Worm (Caenorhabditis elegans): ENCODE measurements around the gene H40L08.8.
A peak's percentile ranks its signal among the peaks of the same experiment; 100 is the strongest.

The H40L08.8 gene

ce11 chrX:15077597-15078261 is at the start of gene H40L08.8, which contains the start of the genes H40L08.2 and H40L08.7:
TSS of gene H40L08.8 (minus strand) at chrX:15077633.
TSS of gene H40L08.2 (minus strand) at chrX:15077744.
TSS of gene H40L08.7 (minus strand) at chrX:15077744.
- peak; percentile 81 for TF ChIP-seq sma-9 (GFP tag; optimal IDR thresholded peaks at IDR 0.05)
- no peak for TF ChIP-seq sma-9 (tag; optimal IDR thresholded peaks at IDR 0.05)
- TF ChIP-seq sma-3 (GFP tag; optimal IDR thresholded peaks at IDR 0.05), result peak; percentile 57
- TF ChIP-seq lsy-2 (tag; optimal IDR thresholded peaks at IDR 0.05), result peak in 1 of 2 experiments; percentile 4
- TF ChIP-seq unc-39 (tag; optimal IDR thresholded peaks at IDR 0.05), result no peak
- TF ChIP-seq nhr-23 (tag; optimal IDR thresholded peaks at IDR 0.05), result no peak
- TF ChIP-seq elt-1 (tag; optimal IDR thresholded peaks at IDR 0.05), result no peak
- peak; percentile 48 for TF ChIP-seq ceh-16 (tag; optimal IDR thresholded peaks at IDR 0.05)
- peak; percentile 90 for TF ChIP-seq ama-1 (optimal IDR thresholded peaks at IDR 0.05)
- TF ChIP-seq nhr-237 (tag; optimal IDR thresholded peaks at IDR 0.05), result no peak
- TF ChIP-seq gmeb-1 (tag; optimal IDR thresholded peaks at IDR 0.05), result peak; percentile 5
- peak; percentile 19 for TF ChIP-seq nhr-129 (tag; optimal IDR thresholded peaks at IDR 0.05)
- no peak for TF ChIP-seq nhr-11 (tag; optimal IDR thresholded peaks at IDR 0.05)
- TF ChIP-seq snpc-4 (tag; optimal IDR thresholded peaks at IDR 0.05), result no peak
- peak; percentile 1 for TF ChIP-seq F13H6.1 (tag; optimal IDR thresholded peaks at IDR 0.05)
- TF ChIP-seq nhr-21 (tag; optimal IDR thresholded peaks at IDR 0.05), result peak; percentile 54
- peak; percentile 79 for TF ChIP-seq nhr-25 (tag; optimal IDR thresholded peaks at IDR 0.05)
- peak; percentile 67 for TF ChIP-seq blmp-1 (tag; optimal IDR thresholded peaks at IDR 0.05; ENCODE audit: insufficient read depth)
- no peak for TF ChIP-seq unc-55 (GFP tag; optimal IDR thresholded peaks at IDR 0.05)
- TF ChIP-seq R02D3.7 (tag; optimal IDR thresholded peaks at IDR 0.05), result no peak
- TF ChIP-seq ztf-4 (tag; optimal IDR thresholded peaks at IDR 0.05), result no peak
- TF ChIP-seq peb-1 (tag; optimal IDR thresholded peaks at IDR 0.05), result no peak
- no peak for TF ChIP-seq ztf-11 (tag; optimal IDR thresholded peaks at IDR 0.05)
- no peak for TF ChIP-seq aly-2 (tag; optimal IDR thresholded peaks at IDR 0.05)
- no peak for TF ChIP-seq skn-1 (tag; optimal IDR thresholded peaks at IDR 0.05)
- TF ChIP-seq mbf-1 (tag; optimal IDR thresholded peaks at IDR 0.05), result no peak

ce11 chrX:15126736-15127135 is 49.3 kb upstream of the H40L08.8 start:
- TF ChIP-seq mab-5 (tag; optimal IDR thresholded peaks at IDR 0.05) (no peak), dmd-4 (tag; optimal IDR thresholded peaks at IDR 0.05) (no peak), nhr-25 (tag; optimal IDR thresholded peaks at IDR 0.05) (no peak), alr-1 (tag; optimal IDR thresholded peaks at IDR 0.05) (no peak), zag-1 (tag; optimal IDR thresholded peaks at IDR 0.05) (no peak), ama-1 (optimal IDR thresholded peaks at IDR 0.05) (no peak), R02D3.7 (tag; optimal IDR thresholded peaks at IDR 0.05) (no peak), unc-55 (GFP tag; optimal IDR thresholded peaks at IDR 0.05) (no peak), sem-4 (tag; optimal IDR thresholded peaks at IDR 0.05) (no peak), mdl-1 (tag; optimal IDR thresholded peaks at IDR 0.05) (no peak), egl-27 (tag; optimal IDR thresholded peaks at IDR 0.05) (no peak), nhr-129 (tag; optimal IDR thresholded peaks at IDR 0.05) (no peak), ZK546.5 (tag; optimal IDR thresholded peaks at IDR 0.05) (no peak), elt-1 (tag; optimal IDR thresholded peaks at IDR 0.05) (no peak)

- TF ChIP-seq nhr-11 (tag; optimal IDR thresholded peaks at IDR 0.05), result no peak
- TF ChIP-seq ztf-4 (tag; optimal IDR thresholded peaks at IDR 0.05), result no peak
- TF ChIP-seq sma-9 (GFP tag; optimal IDR thresholded peaks at IDR 0.05), result no peak
- TF ChIP-seq sma-9 (tag; optimal IDR thresholded peaks at IDR 0.05), result no peak
- TF ChIP-seq egl-27 (tag; optimal IDR thresholded peaks at IDR 0.05), result no peak
- no peak for TF ChIP-seq mbf-1 (tag; optimal IDR thresholded peaks at IDR 0.05)
- TF ChIP-seq skn-1 (tag; optimal IDR thresholded peaks at IDR 0.05), result no peak
- no peak for TF ChIP-seq mab-5 (tag; optimal IDR thresholded peaks at IDR 0.05)
- TF ChIP-seq elt-1 (tag; optimal IDR thresholded peaks at IDR 0.05), result no peak
- TF ChIP-seq nhr-237 (tag; optimal IDR thresholded peaks at IDR 0.05), result no peak
- no peak for TF ChIP-seq sma-3 (GFP tag; optimal IDR thresholded peaks at IDR 0.05)
- TF ChIP-seq R02D3.7 (tag; optimal IDR thresholded peaks at IDR 0.05), result no peak
- no peak for TF ChIP-seq elt-3 (tag; optimal IDR thresholded peaks at IDR 0.05)
- TF ChIP-seq dmd-4 (tag; optimal IDR thresholded peaks at IDR 0.05), result no peak
- TF ChIP-seq unc-39 (tag; optimal IDR thresholded peaks at IDR 0.05), result no peak
- no peak for TF ChIP-seq blmp-1 (tag; optimal IDR thresholded peaks at IDR 0.05; ENCODE audit: insufficient read depth)
- TF ChIP-seq fos-1 (tag; optimal IDR thresholded peaks at IDR 0.05), result no peak
- TF ChIP-seq C34F6.9 (tag; optimal IDR thresholded peaks at IDR 0.05), result no peak
- TF ChIP-seq gmeb-1 (tag; optimal IDR thresholded peaks at IDR 0.05), result no peak
- no peak for TF ChIP-seq ZK546.5 (tag; optimal IDR thresholded peaks at IDR 0.05)
- TF ChIP-seq ceh-82 (tag; optimal IDR thresholded peaks at IDR 0.05), result no peak
Measured at ce11 chrX:15125138-15125537, 47.7 kb upstream of the H40L08.8 start.
